Fruit fly (Drosophila melanogaster) whole organism: ENCODE measurements around the gene CG18302.

Source experiments
- Dll ChIP-seq: fragments of >200 bp; optimal IDR thresholded peaks from 2 replicates; lab custom pipeline; 2017
- pan ChIP-seq: fragments of >200 bp; optimal IDR thresholded peaks from 2 replicates; lab custom pipeline; 2017
- psq ChIP-seq: fragments of >200 bp; optimal IDR thresholded peaks from 2 replicates; lab custom pipeline; 2017

DNA sequence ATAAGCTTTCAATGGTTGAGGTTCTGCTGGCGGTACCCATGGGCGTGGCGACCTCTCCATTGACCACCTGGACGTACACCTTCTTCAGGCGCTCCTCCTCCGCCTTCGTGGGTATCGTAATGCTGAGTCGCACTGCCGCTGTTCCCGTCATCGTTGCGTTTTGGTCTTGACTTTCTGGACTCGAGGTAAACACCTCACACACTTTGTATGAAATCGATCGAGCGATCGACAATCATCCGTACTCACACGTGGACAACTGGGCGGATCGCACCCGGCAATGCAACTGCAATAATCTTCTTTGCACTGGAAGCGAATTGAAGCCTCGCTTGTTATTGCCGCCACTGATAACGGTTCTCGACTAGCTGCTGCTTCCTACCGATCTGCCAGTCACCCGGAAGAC is 24.0 kb upstream of the CG18302 start, which contains the start of gene CG7384:
- TF ChIP-seq Dll (lab: Kevin White, UChicago) (no peak), pan (no peak), psq (lab: Kevin White, UChicago) (no peak)
